Fruit fly (Drosophila melanogaster) whole organism, prepupa: ENCODE data around the gene ATPsynC.

Experiments used
- CG3919 ChIP-seq: fragments of 200-800 bp; sonication (Bioruptor generic); optimal IDR thresholded peaks from 3 replicates; lab custom pipeline; 2016; ENCODE audit warnings: missing biosample characterization, missing genetic modification characterization
- CG6276 ChIP-seq: fragments of 200-800 bp; sonication (Bioruptor generic); optimal IDR thresholded peaks from 2 replicates; lab custom pipeline; 2017; ENCODE audit warnings: missing biosample characterization, mild to moderate bottlenecking, missing genetic modification characterization
- CG6808 ChIP-seq: fragments of 200-800 bp; sonication (Bioruptor generic); optimal IDR thresholded peaks from 3 replicates; lab custom pipeline; 2017; ENCODE audit warnings: missing biosample characterization, missing genetic modification characterization, mild to moderate bottlenecking, moderate library complexity, missing genetic modification reagents
- CG6854 ChIP-seq: fragments of 200-800 bp; sonication (Bioruptor generic); optimal IDR thresholded peaks from 2 replicates; lab custom pipeline; 2017; ENCODE audit warnings: missing biosample characterization, mild to moderate bottlenecking, missing genetic modification characterization
- Hr4 ChIP-seq: fragments of 200-800 bp; sonication (Bioruptor generic); optimal IDR thresholded peaks from 3 replicates; lab custom pipeline; 2016; ENCODE audit warnings: missing biosample characterization, missing genetic modification characterization
- Lpt ChIP-seq: fragments of 200-800 bp; sonication (Bioruptor generic); optimal IDR thresholded peaks from 3 replicates; lab custom pipeline; 2016; ENCODE audit warnings: missing biosample characterization, missing genetic modification characterization
- cyc ChIP-seq: fragments of 200-800 bp; sonication (Bioruptor generic); optimal IDR thresholded peaks from 3 replicates; lab custom pipeline; 2016; ENCODE audit warnings: missing biosample characterization, missing genetic modification characterization
- net ChIP-seq: fragments of 200-800 bp; sonication (Bioruptor generic); optimal IDR thresholded peaks from 3 replicates; lab custom pipeline; 2016; ENCODE audit warnings: missing biosample characterization, missing genetic modification characterization
- ss ChIP-seq, 2 experiments: fragments of 200-800 bp; sonication (Bioruptor generic); optimal IDR thresholded peaks; 2 replicates in 1 of 2; 3 replicates in 1 of 2; lab custom pipeline; 2017 to 2018; ENCODE audit warnings: mild to moderate bottlenecking in 2 of 2, missing biosample characterization in 2 of 2, missing genetic modification characterization in 2 of 2, moderate library complexity in 1 of 2

- TF ChIP-seq ss (GFP tag; optimal IDR thresholded peaks at IDR 0.05; lab: Kevin White, UChicago), result no peak
- no peak for TF ChIP-seq Lpt (GFP tag; lab: Kevin White, UChicago)
- TF ChIP-seq CG3919 (GFP tag; lab: Kevin White, UChicago), result no peak
- TF ChIP-seq cyc (GFP tag; lab: Kevin White, UChicago), result no peak
- TF ChIP-seq net (GFP tag; lab: Kevin White, UChicago), result no peak
- TF ChIP-seq CG6808 (GFP tag; lab: Kevin White, UChicago), result no peak
- TF ChIP-seq CG6276, result peak; percentile 16
- TF ChIP-seq CG6854 (GFP tag; lab: Kevin White, UChicago), result no peak
- TF ChIP-seq Hr4 (GFP tag; lab: Kevin White, UChicago), result no peak
Measured at dm6 chr3R:31168968-31169367, 50.5 kb downstream of the ATPsynC start, which contains the start of gene stops.
